Worm (Caenorhabditis elegans): ENCODE data around the gene laat-1.

ce11 chrII:286551-286724 is 48.8 kb upstream of the laat-1 start, which contains the start of gene misc-1:
- TF ChIP-seq flt-1 (GFP tag; IDR thresholded peaks at IDR 0.05) (no peak), tab-1 (GFP tag; IDR thresholded peaks at IDR 0.05) (no peak), ztf-23 (GFP tag; IDR thresholded peaks at IDR 0.05) (no peak)

Measured in whole organism, midembryonic.